Fruit fly (Drosophila melanogaster) whole organism, pupa: ENCODE measurements around the gene Strip.

ENCODE experiments used
- CG10348 ChIP-seq: fragments of 200-800 bp; sonication (Bioruptor generic); IDR thresholded peaks from 2 replicates; pipeline ENCODE4 v1.3.6; 2022; ENCODE audit warnings: missing biosample characterization, missing genetic modification characterization
- CG12605 ChIP-seq: fragments of 200-800 bp; sonication (Bioruptor generic); IDR thresholded peaks from 2 replicates; pipeline ENCODE4 v1.3.6; 2022; ENCODE audit warnings: missing biosample characterization, missing genetic modification characterization
- CG13204 ChIP-seq: fragments of 200-800 bp; sonication (Bioruptor generic); optimal IDR thresholded peaks from 2 replicates; lab custom pipeline; 2018; ENCODE audit warnings: missing biosample characterization, mild to moderate bottlenecking, missing genetic modification characterization, moderate library complexity
- CG14655 ChIP-seq: fragments of 200-800 bp; sonication (Bioruptor generic); optimal IDR thresholded peaks from 3 replicates; lab custom pipeline; 2017; ENCODE audit warnings: mild to moderate bottlenecking, missing biosample characterization, missing genetic modification reagents, missing genetic modification characterization
- CG15710 ChIP-seq: fragments of 200-800 bp; sonication (Bioruptor generic); optimal IDR thresholded peaks from 2 replicates; lab custom pipeline; 2018; ENCODE audit warnings: missing biosample characterization, mild to moderate bottlenecking, missing genetic modification characterization, moderate library complexity
- CG17806 ChIP-seq: fragments of 200-800 bp; sonication (Bioruptor generic); optimal IDR thresholded peaks from 2 replicates; lab custom pipeline; 2018; ENCODE audit warnings: missing biosample characterization, mild to moderate bottlenecking, missing genetic modification characterization, moderate library complexity
- CG32121 ChIP-seq: fragments of 200-800 bp; sonication (Bioruptor generic); IDR thresholded peaks from 2 replicates; pipeline ENCODE4 v1.3.6; 2022; ENCODE audit warnings: missing biosample characterization, missing genetic modification characterization
- CG34367 ChIP-seq: fragments of 200-800 bp; sonication (Bioruptor generic); optimal IDR thresholded peaks from 2 replicates; lab custom pipeline; 2018; ENCODE audit warnings: missing biosample characterization, mild to moderate bottlenecking, missing genetic modification characterization
- CG4496 ChIP-seq: fragments of 200-800 bp; sonication (Bioruptor generic); IDR thresholded peaks from 3 replicates; pipeline ENCODE4 v1.3.6; 2022; ENCODE audit warnings: missing biosample characterization, missing genetic modification characterization
- CG8159 ChIP-seq: fragments of 200-800 bp; sonication (Bioruptor generic); optimal IDR thresholded peaks from 3 replicates; lab custom pipeline; 2018; ENCODE audit warnings: missing biosample characterization, mild to moderate bottlenecking, missing genetic modification characterization, moderate library complexity
- CG8301 ChIP-seq: fragments of 200-800 bp; sonication (Bioruptor generic); optimal IDR thresholded peaks from 2 replicates; lab custom pipeline; 2018; ENCODE audit warnings: missing biosample characterization, mild to moderate bottlenecking, missing genetic modification characterization
- CG9948 ChIP-seq: fragments of 200-800 bp; sonication (Bioruptor generic); optimal IDR thresholded peaks from 2 replicates; lab custom pipeline; 2018; ENCODE audit warnings: missing biosample characterization, mild to moderate bottlenecking, missing genetic modification characterization, moderate library complexity
- D1 ChIP-seq: fragments of 200-800 bp; sonication (Bioruptor generic); optimal IDR thresholded peaks from 2 replicates; lab custom pipeline; 2018; ENCODE audit warnings: missing biosample characterization, mild to moderate bottlenecking, missing genetic modification characterization, moderate library complexity
- EcR ChIP-seq: fragments of 200-800 bp; sonication (Bioruptor generic); optimal IDR thresholded peaks from 3 replicates; lab custom pipeline; 2019; ENCODE audit warnings: missing biosample characterization, missing genetic modification characterization, mild to moderate bottlenecking, moderate library complexity, missing genetic modification reagents
- Ets98B ChIP-seq: fragments of 200-800 bp; sonication (Bioruptor generic); IDR thresholded peaks from 2 replicates; pipeline ENCODE4 v1.3.6; 2022; ENCODE audit warnings: missing biosample characterization, missing genetic modification characterization
- Pif1A ChIP-seq: fragments of 200-800 bp; sonication (Bioruptor generic); optimal IDR thresholded peaks from 3 replicates; lab custom pipeline; 2016; ENCODE audit warnings: missing biosample characterization, missing genetic modification characterization
- Pif1B ChIP-seq: fragments of 200-800 bp; sonication (Bioruptor generic); optimal IDR thresholded peaks from 3 replicates; lab custom pipeline; 2016; ENCODE audit warnings: missing biosample characterization, missing genetic modification characterization
- Snoo ChIP-seq: fragments of 200-800 bp; sonication (Bioruptor generic); optimal IDR thresholded peaks from 3 replicates; lab custom pipeline; 2017; ENCODE audit warnings: missing biosample characterization, mild to moderate bottlenecking, missing genetic modification characterization, inconsistent platforms
- fd96Ca ChIP-seq: fragments of 200-800 bp; sonication (Bioruptor generic); IDR thresholded peaks from 3 replicates; pipeline ENCODE4 v1.3.6; 2022; ENCODE audit warnings: missing biosample characterization, missing genetic modification characterization
- gl ChIP-seq: fragments of 200-800 bp; sonication (Bioruptor generic); optimal IDR thresholded peaks from 2 replicates; lab custom pipeline; 2018; ENCODE audit warnings: missing biosample characterization, mild to moderate bottlenecking, missing genetic modification characterization
- rn ChIP-seq: fragments of 200-800 bp; sonication (Bioruptor generic); IDR thresholded peaks from 2 replicates; pipeline ENCODE4 v1.3.6; 2022; ENCODE audit warnings: missing biosample characterization, missing genetic modification characterization

Gene Strip

dm6 chr3L:3328771-3329170, at the start of gene Strip:
Strip (minus strand) TSS chr3L:3328871.
- no peak for TF ChIP-seq CG15710 (tag; lab: Kevin White, UChicago)
- TF ChIP-seq Snoo (tag; lab: Kevin White, UChicago), result no peak
- TF ChIP-seq Pif1B (GFP tag; lab: Kevin White, UChicago), result no peak
- TF ChIP-seq CG13204 (GFP tag; lab: Kevin White, UChicago), result no peak
- TF ChIP-seq CG34367 (tag; lab: Kevin White, UChicago), result no peak
- TF ChIP-seq CG8301 (tag; lab: Kevin White, UChicago), result no peak
- no peak for TF ChIP-seq EcR (GFP tag; lab: Kevin White, UChicago)

- TF ChIP-seq CG12605 (GFP tag; lab: Robert Waterston, UW), result peak; percentile 75
- TF ChIP-seq CG15710 (tag; lab: Kevin White, UChicago), result peak; percentile 70
- TF ChIP-seq rn, result peak; percentile 48; the same call in 1 of the 2 replicates
- TF ChIP-seq CG4496 (GFP tag; lab: Robert Waterston, UW), result peak; percentile 82
- peak; percentile 62 for TF ChIP-seq CG17806
- peak; percentile 37 for TF ChIP-seq gl (tag; lab: Kevin White, UChicago)
- peak; percentile 76 for TF ChIP-seq Snoo (tag; lab: Kevin White, UChicago)
- TF ChIP-seq CG9948, result peak; percentile 54
- no peak for TF ChIP-seq CG10348 (GFP tag; lab: Robert Waterston, UW)
- peak; percentile 75 for TF ChIP-seq CG8159
- TF ChIP-seq Ets98B (GFP tag; lab: Robert Waterston, UW), result peak; percentile 84
- TF ChIP-seq CG8301 (tag; lab: Kevin White, UChicago), result no peak
- TF ChIP-seq Pif1A (GFP tag; lab: Kevin White, UChicago), result no peak
- no peak for TF ChIP-seq D1 (tag; lab: Kevin White, UChicago)
- TF ChIP-seq fd96Ca, result no peak
- TF ChIP-seq CG32121 (GFP tag; lab: Robert Waterston, UW), result peak; percentile 72; the same call in 1 of the 2 replicates
- TF ChIP-seq CG13204 (GFP tag; lab: Kevin White, UChicago), result no peak
- peak; percentile 58 for TF ChIP-seq CG34367 (tag; lab: Kevin White, UChicago)
- no peak for TF ChIP-seq EcR (GFP tag; lab: Kevin White, UChicago)
- no peak for TF ChIP-seq CG14655 (GFP tag; lab: Kevin White, UChicago)
- TF ChIP-seq Pif1B (GFP tag; lab: Kevin White, UChicago), result no peak
Observed at dm6 chr3L:3377965-3378292, 49.3 kb upstream of the Strip start, which contains the start of gene Ids. Ids (plus strand) TSS chr3L:3378268.

dm6 chr3L:3377247-3377964, 48.7 kb upstream of the Strip start:
- no peak for TF ChIP-seq rn
- TF ChIP-seq Snoo (tag; lab: Kevin White, UChicago), result no peak
- no peak for TF ChIP-seq Pif1A (GFP tag; lab: Kevin White, UChicago)
- TF ChIP-seq CG8159, result no peak
- TF ChIP-seq CG12605 (GFP tag; lab: Robert Waterston, UW), result no peak
- TF ChIP-seq CG10348 (GFP tag; lab: Robert Waterston, UW), result no peak
- no peak for TF ChIP-seq EcR (GFP tag; lab: Kevin White, UChicago)
- TF ChIP-seq Pif1B (GFP tag; lab: Kevin White, UChicago), result no peak
- no peak for TF ChIP-seq CG4496 (GFP tag; lab: Robert Waterston, UW)
- TF ChIP-seq CG13204 (GFP tag; lab: Kevin White, UChicago), result no peak
- TF ChIP-seq CG32121 (GFP tag; lab: Robert Waterston, UW), result no peak
- no peak for TF ChIP-seq D1 (tag; lab: Kevin White, UChicago)
- TF ChIP-seq CG8301 (tag; lab: Kevin White, UChicago), result no peak

- TF ChIP-seq Snoo (tag; lab: Kevin White, UChicago), result no peak
- TF ChIP-seq EcR (GFP tag; lab: Kevin White, UChicago), result no peak
- TF ChIP-seq Pif1B (GFP tag; lab: Kevin White, UChicago), result no peak
- TF ChIP-seq CG12605 (GFP tag; lab: Robert Waterston, UW), result no peak
- no peak for TF ChIP-seq CG9948
- no peak for TF ChIP-seq D1 (tag; lab: Kevin White, UChicago)
- no peak for TF ChIP-seq CG8301 (tag; lab: Kevin White, UChicago)
- TF ChIP-seq CG17806, result no peak
- TF ChIP-seq fd96Ca, result no peak
Observed at dm6 chr3L:3376551-3376950, 47.9 kb upstream of the Strip start, which contains the start of gene CG12012. CG12012 (plus strand) TSS chr3L:3376757.

dm6 chr3L:3373994-3374623, 45.4 kb upstream of the Strip start, which contains the start of the genes Ythdc1 and CG12010:
Ythdc1 (minus strand) TSS chr3L:3374170.
CG12010 (plus strand) TSS chr3L:3374282.
- TF ChIP-seq CG10348 (GFP tag; lab: Robert Waterston, UW) (no peak), CG12605 (GFP tag; lab: Robert Waterston, UW) (peak; percentile 15; the same call in 1 of the 2 replicates)

dm6 chr3L:3369256-3369655, 40.6 kb upstream of the Strip start, which contains the start of gene Drs:
Drs (plus strand) TSS chr3L:3369556.
- TF ChIP-seq CG10348 (GFP tag; lab: Robert Waterston, UW), result no peak
- TF ChIP-seq CG32121 (GFP tag; lab: Robert Waterston, UW), result no peak
- TF ChIP-seq Snoo (tag; lab: Kevin White, UChicago), result no peak
- no peak for TF ChIP-seq EcR (GFP tag; lab: Kevin White, UChicago)
- TF ChIP-seq CG34367 (tag; lab: Kevin White, UChicago), result no peak
- TF ChIP-seq CG9948, result no peak
- TF ChIP-seq CG13204 (GFP tag; lab: Kevin White, UChicago), result no peak
- TF ChIP-seq gl (tag; lab: Kevin White, UChicago), result no peak
- no peak for TF ChIP-seq CG12605 (GFP tag; lab: Robert Waterston, UW)
- no peak for TF ChIP-seq CG8301 (tag; lab: Kevin White, UChicago)
- no peak for TF ChIP-seq CG8159
